Worm (Caenorhabditis elegans) whole organism, L4 larva: ENCODE results near the gene lron-10.

Experiments
- F10B5.3 ChIP-seq: sonication (generic microtip); optimal IDR thresholded peaks from 2 replicates; lab custom pipeline; 2016; ENCODE audit warnings: mild to moderate bottlenecking, missing genetic modification characterization, missing compliant biosample characterization
- F26F4.8 ChIP-seq: fragments of 200-800 bp; sonication (Bioruptor generic); conservative IDR thresholded peaks from 2 replicates; pipeline ENCODE4 v1.3.6; 2022; ENCODE audit warnings: missing genetic modification characterization, missing compliant biosample characterization
- F44E2.7 ChIP-seq: fragments of 200-800 bp; sonication (Bioruptor generic); IDR thresholded peaks from 2 replicates; pipeline ENCODE4 v2.1.2; 2022; ENCODE audit warnings: missing genetic modification characterization, missing compliant biosample characterization
- F49E8.2 ChIP-seq: sonication (generic microtip); optimal IDR thresholded peaks from 2 replicates; lab custom pipeline; 2016; ENCODE audit warnings: missing compliant biosample characterization, mild to moderate bottlenecking, missing genetic modification characterization, borderline replicate concordance
- T20F7.1 ChIP-seq: fragments of 200-800 bp; sonication (Bioruptor generic); optimal IDR thresholded peaks from 2 replicates; lab custom pipeline; 2018; ENCODE audit warnings: mild to moderate bottlenecking, missing genetic modification characterization, missing compliant biosample characterization
- Y105C5A.15 ChIP-seq: fragments of 200-800 bp; sonication (Bioruptor generic); IDR thresholded peaks from 2 replicates; pipeline ENCODE4 v1.3.6; 2022; ENCODE audit warnings: missing genetic modification characterization, missing compliant biosample characterization
- Y48G9A.11 ChIP-seq: fragments of 200-800 bp; sonication (Bioruptor generic); IDR thresholded peaks from 2 replicates; pipeline ENCODE4 v1.3.6; 2022; ENCODE audit warnings: missing genetic modification reagents, missing genetic modification characterization, missing compliant biosample characterization
- ZK546.5 ChIP-seq, 2 experiments: sonication (generic microtip); optimal IDR thresholded peaks; 2 replicates each; lab custom pipeline; 2017; ENCODE audit warnings: missing biosample characterization in 2 of 2, missing genetic modification characterization in 2 of 2
- aha-1 ChIP-seq: fragments of 150-350 bp; peaks from one replicate; lab custom pipeline; 2014; ENCODE audit warnings: missing biosample characterization, missing genetic modification characterization
- attf-4 ChIP-seq: sonication (generic microtip); optimal IDR thresholded peaks from 3 replicates; lab custom pipeline; 2017; ENCODE audit warnings: missing biosample characterization, missing genetic modification characterization
- ceh-32 ChIP-seq: sonication (generic microtip); optimal IDR thresholded peaks from 2 replicates; lab custom pipeline; 2016; ENCODE audit warnings: mild to moderate bottlenecking, missing genetic modification characterization, missing compliant biosample characterization; ENCODE audit not compliant: poor library complexity
- ceh-62 ChIP-seq: sonication (generic microtip); optimal IDR thresholded peaks from 2 replicates; lab custom pipeline; 2017; ENCODE audit warnings: missing biosample characterization, missing genetic modification characterization
- ces-1 ChIP-seq: fragments of 150-350 bp; sonication (generic microtip); optimal IDR thresholded peaks from 4 replicates; lab custom pipeline; 2014; ENCODE audit warnings: missing biosample characterization, missing genetic modification reagents, missing genetic modification characterization
- daf-12 ChIP-seq: fragments of 150-350 bp; optimal IDR thresholded peaks from 2 replicates; lab custom pipeline; 2014; ENCODE audit warnings: missing biosample characterization, missing genetic modification reagents, missing genetic modification characterization
- dmd-9 ChIP-seq: fragments of 200-800 bp; sonication (Bioruptor generic); IDR thresholded peaks from 2 replicates; pipeline ENCODE4 v1.3.6; 2022; ENCODE audit warnings: missing genetic modification reagents, missing genetic modification characterization, missing compliant biosample characterization
- dpl-1 ChIP-seq: fragments of 150-350 bp; optimal IDR thresholded peaks from 2 replicates; lab custom pipeline; 2014; ENCODE audit warnings: missing biosample characterization, missing genetic modification reagents, missing genetic modification characterization
- duxl-1 ChIP-seq: sonication (generic microtip); optimal IDR thresholded peaks from 2 replicates; lab custom pipeline; 2016; ENCODE audit warnings: mild to moderate bottlenecking, missing genetic modification characterization, moderate library complexity, missing compliant biosample characterization; ENCODE audit not compliant: poor library complexity
- fkh-10 ChIP-seq: fragments of 150-350 bp; optimal IDR thresholded peaks from 2 replicates; lab custom pipeline; 2014; ENCODE audit warnings: missing biosample characterization, missing genetic modification reagents, missing genetic modification characterization
- fos-1 ChIP-seq: fragments of 150-350 bp; optimal IDR thresholded peaks from 2 replicates; lab custom pipeline; 2014; ENCODE audit warnings: missing biosample characterization, missing genetic modification characterization
- hif-1 ChIP-seq, 2 experiments: sonication (generic microtip); optimal IDR thresholded peaks; 2 replicates each; lab custom pipeline; 2016 to 2017; ENCODE audit warnings: missing compliant biosample characterization in 2 of 2, missing genetic modification characterization in 2 of 2, missing genetic modification reagents in 2 of 2, missing genotype in 2 of 2, mild to moderate bottlenecking in 1 of 2
- hlh-30 ChIP-seq: sonication (generic microtip); optimal IDR thresholded peaks from 2 replicates; lab custom pipeline; 2017; ENCODE audit warnings: antibody characterized with exemption, mild to moderate bottlenecking, missing genetic modification characterization, missing compliant biosample characterization; ENCODE audit not compliant: insufficient read depth
- hmg-1.1 ChIP-seq: fragments of 200-800 bp; sonication (Bioruptor generic); IDR thresholded peaks from 2 replicates; pipeline ENCODE4 v1.3.6; 2022; ENCODE audit warnings: missing genetic modification reagents, missing genetic modification characterization, missing compliant biosample characterization
- jun-1 ChIP-seq: fragments of 150-350 bp; optimal IDR thresholded peaks from 2 replicates; lab custom pipeline; 2014; ENCODE audit warnings: missing biosample characterization, missing genetic modification reagents, missing genetic modification characterization
- lim-7 ChIP-seq: fragments of 200-800 bp; sonication (Bioruptor generic); IDR thresholded peaks from 2 replicates; pipeline ENCODE4 v1.3.6; 2022; ENCODE audit warnings: missing genetic modification characterization, missing compliant biosample characterization
- lin-1 ChIP-seq: fragments of 200-800 bp; sonication (Bioruptor generic); IDR thresholded peaks from 2 replicates; pipeline ENCODE4 v1.3.6; 2022; ENCODE audit warnings: missing genetic modification reagents, missing genetic modification characterization, missing compliant biosample characterization
- lin-15B ChIP-seq: fragments of 150-350 bp; sonication (generic microtip); optimal IDR thresholded peaks from 3 replicates; lab custom pipeline; 2014; ENCODE audit warnings: missing biosample characterization, missing genetic modification characterization
- lin-38 ChIP-seq: fragments of 200-800 bp; sonication (Bioruptor generic); IDR thresholded peaks from 2 replicates; pipeline ENCODE4 v1.3.6; 2022; ENCODE audit warnings: missing genetic modification reagents, missing genetic modification characterization, missing compliant biosample characterization
- lin-39 ChIP-seq: fragments of 150-350 bp; optimal IDR thresholded peaks from 2 replicates; lab custom pipeline; 2014; ENCODE audit warnings: missing biosample characterization, missing genetic modification reagents, missing genetic modification characterization
- lir-3 ChIP-seq: sonication (generic microtip); optimal IDR thresholded peaks from 2 replicates; lab custom pipeline; 2016; ENCODE audit warnings: mild to moderate bottlenecking, missing genetic modification characterization, missing compliant biosample characterization
- madf-9 ChIP-seq: fragments of 200-800 bp; sonication (Bioruptor generic); conservative IDR thresholded peaks from 2 replicates; pipeline ENCODE4 v1.3.6; 2022; ENCODE audit warnings: missing genetic modification reagents, missing genetic modification characterization, missing compliant biosample characterization
- mdl-1 ChIP-seq, 2 experiments: fragments of 150-350 bp in 1 of 2; sonication (generic microtip) in 1 of 2; optimal IDR thresholded peaks; 2 replicates each; lab custom pipeline; 2014 to 2017; ENCODE audit warnings: missing biosample characterization in 2 of 2, missing genetic modification characterization in 2 of 2
- mdt-29 ChIP-seq: fragments of 200-800 bp; sonication (Bioruptor generic); IDR thresholded peaks from 2 replicates; pipeline ENCODE4 v1.3.6; 2022; ENCODE audit warnings: missing genetic modification reagents, missing genetic modification characterization, missing compliant biosample characterization
- mep-1 ChIP-seq: fragments of 150-350 bp; sonication (generic microtip); optimal IDR thresholded peaks from 3 replicates; lab custom pipeline; 2014; ENCODE audit warnings: missing biosample characterization, missing genetic modification characterization
- mes-2 ChIP-seq: sonication (generic microtip); optimal IDR thresholded peaks from 2 replicates; lab custom pipeline; 2016; ENCODE audit warnings: missing genotype, mild to moderate bottlenecking, missing genetic modification characterization, missing compliant biosample characterization; ENCODE audit not compliant: poor library complexity, severe bottlenecking
- nhr-10 ChIP-seq: fragments of 150-350 bp; optimal IDR thresholded peaks from 2 replicates; lab custom pipeline; 2014; ENCODE audit warnings: missing biosample characterization, missing genetic modification characterization
- nhr-102 ChIP-seq: sonication (generic microtip); optimal IDR thresholded peaks from 2 replicates; lab custom pipeline; 2016; ENCODE audit warnings: mild to moderate bottlenecking, missing genetic modification characterization, moderate library complexity, missing compliant biosample characterization
- nhr-111 ChIP-seq: fragments of 200-800 bp; sonication (Bioruptor generic); optimal IDR thresholded peaks from 2 replicates; lab custom pipeline; 2018; ENCODE audit warnings: mild to moderate bottlenecking, missing genetic modification characterization, missing compliant biosample characterization
- nhr-48 ChIP-seq: sonication (generic microtip); optimal IDR thresholded peaks from 2 replicates; lab custom pipeline; 2016; ENCODE audit warnings: mild to moderate bottlenecking, missing genetic modification characterization, missing compliant biosample characterization
- php-3 ChIP-seq: fragments of 200-800 bp; sonication (Bioruptor generic); IDR thresholded peaks from 2 replicates; pipeline ENCODE4 v1.3.6; 2022; ENCODE audit warnings: missing genetic modification reagents, missing genetic modification characterization, missing compliant biosample characterization
- rbr-2 ChIP-seq: sonication (generic microtip); optimal IDR thresholded peaks from 2 replicates; lab custom pipeline; 2016; ENCODE audit warnings: missing genotype, missing genetic modification characterization, missing compliant biosample characterization
- saeg-2 ChIP-seq: fragments of 200-800 bp; sonication (Bioruptor generic); IDR thresholded peaks from 2 replicates; pipeline ENCODE4 v1.3.6; 2022; ENCODE audit warnings: missing genetic modification reagents, missing genetic modification characterization, missing compliant biosample characterization
- sdz-12 ChIP-seq: fragments of 200-800 bp; sonication (Bioruptor generic); optimal IDR thresholded peaks from 2 replicates; lab custom pipeline; 2018; ENCODE audit warnings: mild to moderate bottlenecking, missing genetic modification characterization, missing compliant biosample characterization
- snpc-4 ChIP-seq: fragments of 150-350 bp; optimal IDR thresholded peaks from 2 replicates; lab custom pipeline; 2014; ENCODE audit warnings: missing biosample characterization, missing genetic modification characterization
- spr-3 ChIP-seq: fragments of 200-800 bp; sonication (Bioruptor generic); optimal IDR thresholded peaks from 2 replicates; lab custom pipeline; 2018; ENCODE audit warnings: mild to moderate bottlenecking, missing genetic modification characterization, missing compliant biosample characterization
- unc-39 ChIP-seq: sonication (generic microtip); optimal IDR thresholded peaks from 2 replicates; lab custom pipeline; 2017; ENCODE audit warnings: missing biosample characterization, missing genetic modification characterization
- zfp-2 ChIP-seq: sonication (generic microtip); optimal IDR thresholded peaks from 2 replicates; lab custom pipeline; 2016; ENCODE audit warnings: mild to moderate bottlenecking, missing genetic modification characterization, missing compliant biosample characterization
- zip-11 ChIP-seq: fragments of 200-800 bp; sonication (Bioruptor generic); IDR thresholded peaks from 2 replicates; pipeline ENCODE4 v1.3.6; 2022; ENCODE audit warnings: missing genetic modification characterization, missing compliant biosample characterization

The lron-10 gene

ce11 chrIII:10651634-10652033, 30.5 kb upstream of the lron-10 start (continued):
- TF ChIP-seq php-3 (GFP tag; lab: Robert Waterston, UW) = no peak
- TF ChIP-seq dmd-9 = no peak
- no peak for TF ChIP-seq ZK546.5 (tag; optimal IDR thresholded peaks at IDR 0.05; lab: Kevin White, UChicago)
- no peak for TF ChIP-seq fos-1
- TF ChIP-seq aha-1 (tag; lab: Kevin White, UChicago) = peak; percentile 84
- TF ChIP-seq Y48G9A.11 (GFP tag; lab: Robert Waterston, UW) = no peak
- TF ChIP-seq F26F4.8 (GFP tag; lab: Robert Waterston, UW) = no peak
- no peak for TF ChIP-seq lin-1 (GFP tag; lab: Robert Waterston, UW)
- no peak for TF ChIP-seq nhr-111 (GFP tag; lab: Kevin White, UChicago)
- no peak for TF ChIP-seq fkh-10 (GFP tag; lab: Kevin White, UChicago)
- peak; percentile 51 for TF ChIP-seq lin-38
- peak; percentile 21 for TF ChIP-seq dpl-1 (GFP tag; lab: Kevin White, UChicago)
- no peak for TF ChIP-seq ceh-62
- no peak for TF ChIP-seq F49E8.2 (tag; lab: Kevin White, UChicago)
- TF ChIP-seq mes-2 (tag; lab: Kevin White, UChicago) = peak; percentile 70
- TF ChIP-seq jun-1 = no peak
- no peak for TF ChIP-seq ces-1 (GFP tag; lab: Kevin White, UChicago)
- no peak for TF ChIP-seq saeg-2 (GFP tag; lab: Robert Waterston, UW)
- TF ChIP-seq spr-3 (GFP tag; lab: Kevin White, UChicago) = no peak
- TF ChIP-seq T20F7.1 (GFP tag; lab: Kevin White, UChicago) = no peak
- no peak for TF ChIP-seq attf-4 (tag; lab: Kevin White, UChicago)
- TF ChIP-seq ceh-32 = no peak
- peak; percentile 89 for TF ChIP-seq hmg-1.1 (GFP tag; lab: Robert Waterston, UW)
- TF ChIP-seq hif-1 (tag; optimal IDR thresholded peaks at IDR 0.05; lab: Kevin White, UChicago) = no peak
- no peak for TF ChIP-seq lim-7
- TF ChIP-seq duxl-1 (tag; lab: Kevin White, UChicago) = no peak
- TF ChIP-seq nhr-48 (tag; lab: Kevin White, UChicago) = no peak
- no peak for TF ChIP-seq F10B5.3 (tag; lab: Kevin White, UChicago)
- TF ChIP-seq mdl-1 (tag; optimal IDR thresholded peaks at IDR 0.05; lab: Kevin White, UChicago) = no peak
- no peak for TF ChIP-seq nhr-10 (tag; lab: Kevin White, UChicago)
- no peak for TF ChIP-seq daf-12 (tag; lab: Kevin White, UChicago)
- TF ChIP-seq nhr-102 (tag; lab: Kevin White, UChicago) = no peak
- TF ChIP-seq sdz-12 (GFP tag; lab: Kevin White, UChicago) = no peak
- TF ChIP-seq hlh-30 (tag; lab: Kevin White, UChicago) = peak; percentile 68
- TF ChIP-seq lir-3 = no peak
- peak; percentile 40 for TF ChIP-seq mep-1 (tag; lab: Kevin White, UChicago)
- peak; percentile 17 for TF ChIP-seq rbr-2 (tag; lab: Kevin White, UChicago)
- TF ChIP-seq snpc-4 (tag; lab: Kevin White, UChicago) = no peak
- no peak for TF ChIP-seq mdt-29
- TF ChIP-seq zfp-2 (tag; lab: Kevin White, UChicago) = no peak
- no peak for TF ChIP-seq unc-39 (tag; lab: Kevin White, UChicago)
- no peak for TF ChIP-seq zip-11 (GFP tag; lab: Robert Waterston, UW)
- TF ChIP-seq Y105C5A.15 (GFP tag; lab: Robert Waterston, UW) = no peak
- no peak for TF ChIP-seq lin-39 (tag; lab: Kevin White, UChicago)
- no peak for TF ChIP-seq madf-9 (GFP tag; lab: Robert Waterston, UW)
- TF ChIP-seq lin-15B = no peak
- no peak for TF ChIP-seq F44E2.7 (GFP tag; lab: Robert Waterston, UW)
